Worm (Caenorhabditis elegans) whole organism, midembryonic: ENCODE measurements around the gene srg-40.
A peak's percentile ranks its signal among the peaks of the same experiment; 100 is the strongest.

Source experiments
- T22C8.4 ChIP-seq: fragments of 200-800 bp; sonication (Bioruptor generic); IDR thresholded peaks from 2 replicates; pipeline ENCODE4 v1.3.6; 2022; ENCODE audit warnings: missing genetic modification characterization, missing compliant biosample characterization
- cog-1 ChIP-seq: sonication (generic microtip); optimal IDR thresholded peaks from 2 replicates; lab custom pipeline; 2016; ENCODE audit warnings: missing genetic modification characterization, missing compliant biosample characterization
- flt-1 ChIP-seq: fragments of 200-800 bp; sonication (Bioruptor generic); IDR thresholded peaks from 2 replicates; pipeline ENCODE4 v1.3.6; 2022; ENCODE audit warnings: missing genetic modification characterization, missing compliant biosample characterization
- klf-2 ChIP-seq: fragments of 200-800 bp; sonication (Bioruptor generic); conservative IDR thresholded peaks from 2 replicates; pipeline ENCODE4 v1.3.6; 2022; ENCODE audit warnings: missing genetic modification reagents, missing genetic modification characterization, missing compliant biosample characterization
- med-1 ChIP-seq: sonication (generic microtip); optimal IDR thresholded peaks from 2 replicates; lab custom pipeline; 2017; ENCODE audit warnings: missing genetic modification characterization, mild to moderate bottlenecking, missing compliant biosample characterization, antibody characterized with exemption, missing genetic modification reagents; ENCODE audit not compliant: insufficient read depth
- ref-1 ChIP-seq: fragments of 200-800 bp; sonication (Bioruptor generic); conservative IDR thresholded peaks from 2 replicates; pipeline ENCODE4 v1.3.6; 2022; ENCODE audit warnings: missing genetic modification reagents, missing genetic modification characterization, missing compliant biosample characterization
- tab-1 ChIP-seq: fragments of 200-800 bp; sonication (Bioruptor generic); IDR thresholded peaks from 2 replicates; pipeline ENCODE4 v1.3.6; 2022; ENCODE audit warnings: missing genetic modification characterization, missing compliant biosample characterization
- ztf-23 ChIP-seq: fragments of 200-800 bp; sonication (Bioruptor generic); IDR thresholded peaks from 2 replicates; pipeline ENCODE4 v1.3.6; 2022; ENCODE audit warnings: missing genetic modification reagents, missing genetic modification characterization, missing compliant biosample characterization
- ztf-29 ChIP-seq: fragments of 200-800 bp; sonication (Bioruptor generic); IDR thresholded peaks from 2 replicates; pipeline ENCODE4 v1.3.6; 2022; ENCODE audit warnings: missing genetic modification reagents, missing genetic modification characterization, missing compliant biosample characterization

The srg-40 gene

ce11 chrV:11123817-11124337 lies 40.5 kb downstream of the srg-40 start, which contains the start of the genes atp-5 and lmtr-3:
atp-5 (minus strand) TSS chrV:11123867.
lmtr-3 (plus strand) TSS chrV:11124186.
- TF ChIP-seq ztf-23: peak; percentile 76
- no peak for TF ChIP-seq klf-2 (GFP tag; lab: Robert Waterston, UW)
- TF ChIP-seq cog-1: peak; percentile 34
- peak; percentile 57; the same call in 1 of the 2 replicates for TF ChIP-seq T22C8.4 (GFP tag; lab: Robert Waterston, UW)
- TF ChIP-seq med-1 (GFP tag; lab: Kevin White, UChicago): no peak
- no peak for TF ChIP-seq tab-1 (GFP tag; lab: Robert Waterston, UW)
- TF ChIP-seq ztf-29 (GFP tag; lab: Robert Waterston, UW): no peak
- peak; percentile 60 for TF ChIP-seq flt-1 (GFP tag; lab: Robert Waterston, UW)
- no peak for TF ChIP-seq ref-1 (GFP tag; lab: Robert Waterston, UW)

- TF ChIP-seq cog-1 (no peak), ref-1 (GFP tag; lab: Robert Waterston, UW) (no peak), T22C8.4 (GFP tag; lab: Robert Waterston, UW) (no peak), ztf-29 (GFP tag; lab: Robert Waterston, UW) (no peak), flt-1 (GFP tag; lab: Robert Waterston, UW) (no peak), klf-2 (GFP tag; lab: Robert Waterston, UW) (no peak), med-1 (GFP tag; lab: Kevin White, UChicago) (no peak), tab-1 (GFP tag; lab: Robert Waterston, UW) (no peak), ztf-23 (no peak)
Observed at ce11 chrV:11122466-11122865, 41.9 kb downstream of the srg-40 start, which contains the start of gene mboa-2. mboa-2 (minus strand) TSS chrV:11122493.

- TF ChIP-seq flt-1 (GFP tag; lab: Robert Waterston, UW): no peak
- TF ChIP-seq tab-1 (GFP tag; lab: Robert Waterston, UW): no peak
- no peak for TF ChIP-seq cog-1
- TF ChIP-seq ref-1 (GFP tag; lab: Robert Waterston, UW): no peak
- TF ChIP-seq ztf-23: no peak
- no peak for TF ChIP-seq T22C8.4 (GFP tag; lab: Robert Waterston, UW)
- TF ChIP-seq med-1 (GFP tag; lab: Kevin White, UChicago): no peak
- no peak for TF ChIP-seq ztf-29 (GFP tag; lab: Robert Waterston, UW)
- no peak for TF ChIP-seq klf-2 (GFP tag; lab: Robert Waterston, UW)
Observed at ce11 chrV:11121247-11121646, 43.1 kb downstream of the srg-40 start.

ce11 chrV:11119294-11119755 lies 45.0 kb downstream of the srg-40 start, which contains the start of gene scb-1:
scb-1 (minus strand) TSS chrV:11119705.
- TF ChIP-seq med-1 (GFP tag; lab: Kevin White, UChicago) (no peak), klf-2 (GFP tag; lab: Robert Waterston, UW) (no peak), ref-1 (GFP tag; lab: Robert Waterston, UW) (no peak), ztf-23 (no peak), flt-1 (GFP tag; lab: Robert Waterston, UW) (no peak), cog-1 (no peak), ztf-29 (GFP tag; lab: Robert Waterston, UW) (no peak), T22C8.4 (GFP tag; lab: Robert Waterston, UW) (no peak), tab-1 (GFP tag; lab: Robert Waterston, UW) (no peak)

- no peak for TF ChIP-seq klf-2 (GFP tag; lab: Robert Waterston, UW)
- no peak for TF ChIP-seq T22C8.4 (GFP tag; lab: Robert Waterston, UW)
- TF ChIP-seq ztf-23: no peak
- TF ChIP-seq cog-1: no peak
- TF ChIP-seq med-1 (GFP tag; lab: Kevin White, UChicago): no peak
- no peak for TF ChIP-seq tab-1 (GFP tag; lab: Robert Waterston, UW)
- TF ChIP-seq ref-1 (GFP tag; lab: Robert Waterston, UW): no peak
- no peak for TF ChIP-seq flt-1 (GFP tag; lab: Robert Waterston, UW)
- no peak for TF ChIP-seq ztf-29 (GFP tag; lab: Robert Waterston, UW)
Observed at ce11 chrV:11118179-11118725, 46.1 kb downstream of the srg-40 start.

- TF ChIP-seq klf-2 (GFP tag; lab: Robert Waterston, UW): no peak
- no peak for TF ChIP-seq med-1 (GFP tag; lab: Kevin White, UChicago)
- TF ChIP-seq tab-1 (GFP tag; lab: Robert Waterston, UW): no peak
- TF ChIP-seq T22C8.4 (GFP tag; lab: Robert Waterston, UW): no peak
Observed at ce11 chrV:11113607-11114006, 50.8 kb downstream of the srg-40 start, which contains the start of gene math-33. math-33 (plus strand) TSS chrV:11113907.
